Worm (Caenorhabditis elegans) whole organism, L3 larva: Measurements from ENCODE around the gene glo-3.

Experiments
- ceh-16 ChIP-seq: sonication (generic microtip); optimal IDR thresholded peaks from 2 replicates; lab custom pipeline; 2017; ENCODE audit warnings: missing biosample characterization, missing genetic modification characterization
- nhr-76 ChIP-seq: fragments of 150-350 bp; sonication (generic microtip); optimal IDR thresholded peaks from 5 replicates; lab custom pipeline; 2014; ENCODE audit warnings: missing biosample characterization, missing genetic modification characterization
- snpc-4 ChIP-seq: fragments of 150-350 bp; optimal IDR thresholded peaks from 2 replicates; lab custom pipeline; 2014; ENCODE audit warnings: missing biosample characterization, missing genetic modification characterization
- zag-1 ChIP-seq: fragments of 150-350 bp; optimal IDR thresholded peaks from 2 replicates; lab custom pipeline; 2014; ENCODE audit warnings: missing biosample characterization, missing genetic modification characterization

- no peak for TF ChIP-seq nhr-76 (tag; lab: Kevin White, UChicago)
- TF ChIP-seq ceh-16 (tag; lab: Kevin White, UChicago), result no peak
- no peak for TF ChIP-seq zag-1 (tag; lab: Kevin White, UChicago)
- no peak for TF ChIP-seq snpc-4 (tag; lab: Kevin White, UChicago)
These were observed 25.5 kb upstream of the glo-3 start for ce11 chrX:10507971-10508370.
